Fruit fly (Drosophila melanogaster) Kc167 (cell line): Measurements from ENCODE around the gene CG17344.

Experiments used
- Myc ChIP-seq: fragments of >200 bp; optimal IDR thresholded peaks from 2 replicates; lab custom pipeline; 2017; ENCODE audit warnings: missing external identifiers
- h ChIP-seq: fragments of >200 bp; optimal IDR thresholded peaks from 3 replicates; lab custom pipeline; 2018; ENCODE audit warnings: missing external identifiers
- ttk ChIP-seq: sonication (Bioruptor generic); optimal IDR thresholded peaks from 2 replicates; lab custom pipeline; 2017; ENCODE audit warnings: missing external identifiers

DNA sequence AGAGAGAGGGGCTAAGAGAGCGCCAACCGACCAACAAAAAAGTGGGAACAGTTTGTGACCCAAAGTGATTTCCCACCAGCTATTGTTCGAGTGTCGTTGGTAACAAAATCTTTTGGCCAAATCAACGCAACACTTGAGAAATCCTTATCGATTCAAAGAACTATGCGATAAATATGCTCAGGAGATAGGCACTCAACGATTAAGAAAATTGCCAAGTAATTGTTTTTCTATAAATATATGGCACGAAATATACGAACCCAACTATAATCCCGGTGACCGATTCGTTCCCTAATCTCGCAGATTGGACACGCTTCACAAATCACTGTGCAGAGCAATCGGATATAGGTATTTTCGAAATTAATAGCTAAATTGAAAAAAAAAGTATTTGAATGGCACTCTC is 9.3 kb downstream of the CG17344 start:
- TF ChIP-seq h: no peak
- TF ChIP-seq Myc: no peak
- no peak for TF ChIP-seq ttk (lab: Kevin White, UChicago)
